Fruit fly (Drosophila melanogaster) whole organism, embryonic: ENCODE measurements at regions not wholly inside any gene's neighbourhood (a gene's known extent, or its start where the extent isn't known, plus 50 kb on each side); places are given as distances from the start of the nearest gene placed in this dataset.

Source experiments
- CG1024 ChIP-seq: fragments of 200-800 bp; sonication (Bioruptor generic); IDR thresholded peaks from 2 replicates; pipeline ENCODE4 v1.3.6; 2022; ENCODE audit warnings: missing biosample characterization, missing genetic modification characterization
- CG11085 ChIP-seq: fragments of 200-800 bp; sonication (Bioruptor generic); IDR thresholded peaks from 2 replicates; pipeline ENCODE4 v1.3.6; 2022; ENCODE audit warnings: missing biosample characterization, missing genetic modification characterization
- CG11560 ChIP-seq: fragments of 200-800 bp; sonication (Bioruptor generic); IDR thresholded peaks from 3 replicates; pipeline ENCODE4 v1.3.6; 2022; ENCODE audit warnings: missing biosample characterization, missing genetic modification characterization
- CG16779 ChIP-seq: fragments of 200-800 bp; sonication (Bioruptor generic); IDR thresholded peaks from 2 replicates; pipeline ENCODE4 v1.3.6; 2022; ENCODE audit warnings: missing biosample characterization, missing genetic modification characterization
- CG17612 ChIP-seq: fragments of 200-800 bp; sonication (Bioruptor generic); IDR thresholded peaks from 2 replicates; pipeline ENCODE4 v1.3.6; 2022; ENCODE audit warnings: missing biosample characterization, missing genetic modification characterization
- CG2889 ChIP-seq: fragments of 200-800 bp; sonication (Bioruptor generic); IDR thresholded peaks from 3 replicates; pipeline ENCODE4 v1.3.6; 2022; ENCODE audit warnings: missing biosample characterization, missing genetic modification characterization
- CG32772 ChIP-seq: fragments of 200-800 bp; sonication (Bioruptor generic); IDR thresholded peaks from 2 replicates; pipeline ENCODE4 v1.3.6; 2022; ENCODE audit warnings: missing biosample characterization, missing genetic modification characterization
- CG4404 ChIP-seq: fragments of 200-800 bp; sonication (Bioruptor generic); IDR thresholded peaks from 2 replicates; pipeline ENCODE4 v1.3.6; 2022; ENCODE audit warnings: missing biosample characterization, missing genetic modification characterization
- CG4730 ChIP-seq: fragments of 200-800 bp; sonication (Bioruptor generic); IDR thresholded peaks from 2 replicates; pipeline ENCODE4 v1.3.6; 2022; ENCODE audit warnings: missing biosample characterization, missing genetic modification characterization
- CG6272 ChIP-seq: fragments of 200-800 bp; sonication (Bioruptor generic); IDR thresholded peaks from 2 replicates; pipeline ENCODE4 v1.3.6; 2022; ENCODE audit warnings: missing biosample characterization, missing genetic modification characterization
- CG9215 ChIP-seq: fragments of 200-800 bp; sonication (Bioruptor generic); IDR thresholded peaks from 2 replicates; pipeline ENCODE4 v1.3.6; 2022; ENCODE audit warnings: missing biosample characterization, missing genetic modification characterization
- Dip2 ChIP-seq: fragments of 200-800 bp; sonication (Bioruptor generic); IDR thresholded peaks from 2 replicates; pipeline ENCODE4 v1.3.6; 2022; ENCODE audit warnings: missing biosample characterization, missing genetic modification characterization
- Doc2 ChIP-seq: fragments of 200-800 bp; sonication (Bioruptor generic); IDR thresholded peaks from 2 replicates; pipeline ENCODE4 v1.3.6; 2022; ENCODE audit warnings: missing biosample characterization, missing genetic modification characterization
- Gsc ChIP-seq: fragments of 200-800 bp; sonication (Bioruptor generic); IDR thresholded peaks from 2 replicates; pipeline ENCODE4 v1.3.6; 2022; ENCODE audit warnings: missing biosample characterization, missing genetic modification characterization
- Lim3 ChIP-seq: fragments of 200-800 bp; sonication (Bioruptor generic); IDR thresholded peaks from 2 replicates; pipeline ENCODE4 v1.3.6; 2022; ENCODE audit warnings: missing biosample characterization, missing genetic modification characterization
- Optix ChIP-seq: fragments of 200-800 bp; sonication (Bioruptor generic); IDR thresholded peaks from 3 replicates; pipeline ENCODE4 v1.3.6; 2022; ENCODE audit warnings: missing biosample characterization, missing genetic modification characterization
- cas ChIP-seq: fragments of 200-800 bp; sonication (Bioruptor generic); IDR thresholded peaks from 2 replicates; pipeline ENCODE4 v1.3.6; 2022; ENCODE audit warnings: missing biosample characterization, missing genetic modification characterization
- dan ChIP-seq: fragments of 200-800 bp; sonication (Bioruptor generic); IDR thresholded peaks from 2 replicates; pipeline ENCODE4 v1.3.6; 2022; ENCODE audit warnings: missing biosample characterization, missing genetic modification characterization
- danr ChIP-seq: fragments of 200-800 bp; sonication (Bioruptor generic); IDR thresholded peaks from 2 replicates; pipeline ENCODE4 v1.3.6; 2022; ENCODE audit warnings: missing biosample characterization, missing genetic modification characterization
- dysf ChIP-seq: fragments of 200-800 bp; sonication (Bioruptor generic); IDR thresholded peaks from 3 replicates; pipeline ENCODE4 v1.3.6; 2022; ENCODE audit warnings: missing biosample characterization, missing genetic modification characterization
- jigr1 ChIP-seq: fragments of 200-800 bp; sonication (Bioruptor generic); IDR thresholded peaks from 3 replicates; pipeline ENCODE4 v1.3.6; 2022; ENCODE audit warnings: missing biosample characterization, missing genetic modification characterization
- ssp ChIP-seq: fragments of 200-800 bp; sonication (Bioruptor generic); IDR thresholded peaks from 2 replicates; pipeline ENCODE4 v1.3.6; 2022; ENCODE audit warnings: missing biosample characterization, missing genetic modification characterization

DNA sequence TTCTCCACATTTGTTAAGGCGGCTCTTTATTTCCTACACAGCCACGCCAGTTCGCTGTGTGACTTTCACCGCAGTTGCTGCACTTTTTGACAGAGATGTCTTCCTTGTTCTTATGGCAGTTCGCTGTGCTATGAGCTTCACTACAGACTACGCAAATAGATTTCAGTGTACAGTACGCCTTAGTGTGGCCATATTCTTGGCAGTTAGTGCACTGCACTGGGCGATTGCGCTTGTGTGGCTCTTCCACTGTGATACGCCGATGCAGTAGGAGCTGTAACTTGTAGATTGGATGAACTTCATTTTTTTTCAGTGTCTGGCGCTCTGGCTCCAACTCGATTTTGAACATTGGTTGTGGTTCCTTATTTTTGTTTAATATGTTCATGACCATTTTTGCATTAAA, 207.2 kb downstream of the eIF4B start:
- TF ChIP-seq CG4730 (GFP tag; lab: Robert Waterston, UW) (peak; percentile 36; the same call in 1 of the 2 replicates), cas (GFP tag; lab: Robert Waterston, UW) (0 out of 2 replicates have a peak, but pooled peaks have one; percentile 13), Dip2 (peak; percentile 63; the same call in 1 of the 2 replicates), danr (GFP tag; lab: Robert Waterston, UW) (peak; percentile 61; the same call in 1 of the 2 replicates), CG1024 (peak; percentile 48; the same call in 1 of the 2 replicates), CG32772 (GFP tag; lab: Robert Waterston, UW) (peak; percentile 41; the same call in 1 of the 2 replicates), Doc2 (GFP tag; lab: Robert Waterston, UW) (peak; percentile 57; the same call in 1 of the 2 replicates), CG6272 (GFP tag; lab: Robert Waterston, UW) (0 out of 2 replicates have a peak, but pooled peaks have one; percentile 23), dan (peak; percentile 34), CG11560 (0 out of 3 replicates have a peak, but pooled peaks have one; percentile 5), CG17612 (peak; percentile 63; the same call in 1 of the 2 replicates), Optix (GFP tag; lab: Robert Waterston, UW) (peak; percentile 45; the same call in 1 of the 3 replicates), CG16779 (GFP tag; lab: Robert Waterston, UW) (0 out of 2 replicates have a peak, but pooled peaks have one; percentile 2), ssp (GFP tag; lab: Robert Waterston, UW) (peak; percentile 42), dysf (GFP tag; lab: Robert Waterston, UW) (peak; percentile 49; the same call in 2 of the 3 replicates), CG9215 (GFP tag; lab: Robert Waterston, UW) (peak; percentile 45; the same call in 1 of the 2 replicates), Lim3 (peak; percentile 45; the same call in 1 of the 2 replicates), jigr1 (peak; percentile 49; the same call in 1 of the 3 replicates), CG4404 (peak; percentile 52), Gsc (GFP tag; lab: Robert Waterston, UW) (peak; percentile 69), CG2889 (GFP tag; lab: Robert Waterston, UW) (0 out of 3 replicates have a peak, but pooled peaks have one; percentile 37), CG11085 (peak; percentile 44; the same call in 1 of the 2 replicates)
